Worm (Caenorhabditis elegans) whole organism, L4/young adult: ENCODE measurements around the gene T20B3.1.

Experiments
- W03F9.2 ChIP-seq: fragments of 150-350 bp; optimal IDR thresholded peaks from 2 replicates; lab custom pipeline; 2014; ENCODE audit warnings: missing biosample characterization, missing genetic modification characterization
- dao-5 ChIP-seq: sonication (generic microtip); optimal IDR thresholded peaks from 2 replicates; lab custom pipeline; 2016; ENCODE audit warnings: missing genotype, missing genetic modification characterization, moderate library complexity, missing compliant biosample characterization

ce11 chrV:16834989-16835388 lies 19.6 kb downstream of the T20B3.1 start, which contains the start of gene tni-3:
- no peak for TF ChIP-seq W03F9.2 (tag; lab: Kevin White, UChicago)
- no peak for TF ChIP-seq dao-5
